Fruit fly (Drosophila melanogaster): ENCODE measurements around the gene CG11068.

The CG11068 gene

DNA sequence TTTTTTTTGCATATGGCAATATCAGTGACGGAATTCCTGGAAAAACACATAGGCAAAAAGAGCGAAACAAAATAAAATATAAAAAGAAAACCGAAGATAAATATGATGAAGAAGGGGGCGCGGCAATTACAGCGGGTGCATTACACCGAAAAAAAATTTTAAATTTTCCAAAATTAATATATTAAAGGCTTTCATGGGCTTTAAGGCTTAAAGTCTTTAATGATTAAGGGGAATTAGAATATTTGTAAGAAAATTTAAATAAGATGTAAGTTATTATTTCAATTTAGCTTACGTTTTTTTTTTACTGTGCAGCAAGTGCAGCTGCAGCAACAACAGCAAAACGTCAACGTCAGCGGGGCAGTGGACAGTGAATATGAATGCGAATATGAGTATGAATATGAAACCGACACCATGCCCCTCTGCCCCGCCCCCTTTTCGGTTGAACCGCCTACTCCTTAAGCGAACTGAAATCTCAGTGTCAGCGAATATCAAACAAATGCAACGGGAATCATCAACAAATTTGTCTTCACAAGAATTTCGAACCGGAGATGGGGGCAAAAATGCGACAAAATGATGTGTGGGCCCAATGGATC is 17.5 kb downstream of the CG11068 start (continued):
- peak; percentile 57 for TF ChIP-seq esn (GFP tag; optimal IDR thresholded peaks at IDR 0.05)
- peak; percentile 46 for TF ChIP-seq cyc (GFP tag; optimal IDR thresholded peaks at IDR 0.05)
- peak; percentile 17 for TF ChIP-seq CG9139 (GFP tag; optimal IDR thresholded peaks at IDR 0.05)
- TF ChIP-seq Lpt (GFP tag; optimal IDR thresholded peaks at IDR 0.05), result peak; percentile 38
- TF ChIP-seq Sox14 (GFP tag; optimal IDR thresholded peaks at IDR 0.05), result peak; percentile 30
- TF ChIP-seq fd59A (GFP tag; optimal IDR thresholded peaks at IDR 0.05), result peak; percentile 32
- TF ChIP-seq vri (GFP tag; optimal IDR thresholded peaks at IDR 0.05), result no peak
- peak; percentile 43 for TF ChIP-seq Hr4 (GFP tag; optimal IDR thresholded peaks at IDR 0.05)
- TF ChIP-seq CG16779 (tag; optimal IDR thresholded peaks at IDR 0.05), result no peak

- TF ChIP-seq ss (GFP tag; optimal IDR thresholded peaks at IDR 0.05) (no peak), Sox102F (GFP tag; optimal IDR thresholded peaks at IDR 0.05) (peak; percentile 27), Eip78C (GFP tag) (peak; percentile 42), net (GFP tag; optimal IDR thresholded peaks at IDR 0.05) (no peak), CG6163 (GFP tag; IDR thresholded peaks at IDR 0.05) (0 out of 3 replicates have a peak, but pooled peaks have one; percentile 20), Blimp-1 (GFP tag; optimal IDR thresholded peaks at IDR 0.05) (peak; percentile 47), CG10631 (GFP tag; optimal IDR thresholded peaks at IDR 0.05) (no peak), Met (GFP tag; optimal IDR thresholded peaks at IDR 0.05) (peak; percentile 22), CG3919 (GFP tag; optimal IDR thresholded peaks at IDR 0.05) (no peak), vri (GFP tag; optimal IDR thresholded peaks at IDR 0.05) (peak; percentile 80), cyc (GFP tag; optimal IDR thresholded peaks at IDR 0.05) (no peak), CG11762 (GFP tag; optimal IDR thresholded peaks at IDR 0.05; ENCODE audit: insufficient read depth) (no peak), CG1621 (tag; optimal IDR thresholded peaks at IDR 0.05) (no peak)
Measured at dm6 chrX:13980271-13980670, 25.2 kb downstream of the CG11068 start.

DNA sequence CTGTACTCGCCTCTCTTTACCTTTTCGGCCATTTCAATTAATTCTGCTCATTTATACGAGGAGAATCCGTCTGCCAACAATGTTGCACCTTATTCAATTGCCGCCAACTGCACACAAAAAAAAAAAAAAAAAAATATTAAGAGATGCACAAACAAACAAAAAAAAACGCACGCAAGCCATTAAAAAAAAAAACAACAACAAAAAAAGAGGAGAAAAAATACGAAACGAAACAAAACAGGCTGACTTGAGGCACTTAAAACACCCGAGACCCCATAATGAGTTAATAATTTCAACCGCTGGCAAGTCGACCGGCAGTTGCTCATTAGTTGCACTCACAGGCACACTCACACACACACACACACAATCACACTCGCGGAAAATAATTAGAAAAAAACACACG is 28.0 kb downstream of the CG11068 start:
- peak; percentile 75 for TF ChIP-seq eg (GFP tag; IDR thresholded peaks at IDR 0.05)
- peak; percentile 3 for TF ChIP-seq dsx (GFP tag; optimal IDR thresholded peaks at IDR 0.05; ENCODE audit: poor library complexity, severe bottlenecking)
- no peak for TF ChIP-seq Ets21C (GFP tag; optimal IDR thresholded peaks at IDR 0.05)
- TF ChIP-seq Eip78C (GFP tag), result peak; percentile 37
- peak; percentile 44; the same call in 2 of the 3 replicates for TF ChIP-seq CG8119 (GFP tag; IDR thresholded peaks at IDR 0.05)
- TF ChIP-seq CG4318 (GFP tag; optimal IDR thresholded peaks at IDR 0.05), result no peak
- peak; percentile 49; the same call in 1 of the 3 replicates for TF ChIP-seq CG6163 (GFP tag; IDR thresholded peaks at IDR 0.05)

DNA sequence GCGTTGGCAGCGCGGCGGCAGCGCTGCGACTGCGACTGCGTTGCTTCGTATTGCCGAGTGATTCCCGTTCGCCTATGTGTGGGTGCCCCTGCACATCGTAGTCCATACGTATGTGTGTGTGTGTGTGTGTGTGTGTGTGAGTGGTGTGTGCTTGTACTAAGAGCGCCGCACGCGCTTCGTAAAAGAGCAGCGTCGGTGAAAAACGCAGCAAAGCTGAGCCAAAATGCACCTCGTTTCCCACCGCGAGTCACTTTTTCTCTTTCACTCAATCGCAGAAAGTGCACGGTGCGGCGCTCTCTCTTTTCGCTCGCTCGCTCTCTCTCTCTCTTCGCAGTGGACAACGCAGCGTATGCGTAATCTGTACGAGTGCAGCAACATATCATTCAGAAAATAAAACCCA is 31.5 kb downstream of the CG11068 start:
- no peak for TF ChIP-seq Blimp-1 (GFP tag; optimal IDR thresholded peaks at IDR 0.05)
- TF ChIP-seq CG11902 (GFP tag; optimal IDR thresholded peaks at IDR 0.05), result no peak
- peak; percentile 56 for TF ChIP-seq spab (GFP tag; optimal IDR thresholded peaks at IDR 0.05)
- TF ChIP-seq eg (GFP tag; IDR thresholded peaks at IDR 0.05), result peak; percentile 84; the same call in 2 of the 3 replicates
- peak; percentile 43 for TF ChIP-seq vri (GFP tag; optimal IDR thresholded peaks at IDR 0.05)
- TF ChIP-seq Eip78C (GFP tag), result peak; percentile 77
- TF ChIP-seq net (GFP tag; optimal IDR thresholded peaks at IDR 0.05), result peak; percentile 4
- TF ChIP-seq CG8119 (GFP tag; IDR thresholded peaks at IDR 0.05), result peak; percentile 77
- TF ChIP-seq CG6808 (GFP tag; optimal IDR thresholded peaks at IDR 0.05), result peak; percentile 66
- no peak for TF ChIP-seq CG31627 (GFP tag; optimal IDR thresholded peaks at IDR 0.05)
- no peak for TF ChIP-seq Ets21C (GFP tag; optimal IDR thresholded peaks at IDR 0.05)
- no peak for TF ChIP-seq Sox102F (GFP tag; optimal IDR thresholded peaks at IDR 0.05)
- TF ChIP-seq dac (GFP tag; optimal IDR thresholded peaks at IDR 0.05), result peak; percentile 30
- peak; percentile 80 for TF ChIP-seq CG15336 (GFP tag; IDR thresholded peaks at IDR 0.05)
- TF ChIP-seq CG4318 (GFP tag; optimal IDR thresholded peaks at IDR 0.05), result no peak
- peak; percentile 11 for TF ChIP-seq svp (GFP tag)
- no peak for TF ChIP-seq CG10631 (GFP tag; optimal IDR thresholded peaks at IDR 0.05)
- peak; percentile 44 for TF ChIP-seq Met (GFP tag; optimal IDR thresholded peaks at IDR 0.05)
- peak; percentile 63 for TF ChIP-seq CG6854 (GFP tag; optimal IDR thresholded peaks at IDR 0.05)
- no peak for TF ChIP-seq Eip75B (GFP tag; optimal IDR thresholded peaks at IDR 0.05)
- TF ChIP-seq CG11762 (GFP tag; optimal IDR thresholded peaks at IDR 0.05; ENCODE audit: insufficient read depth), result no peak
- TF ChIP-seq CG9139 (GFP tag; optimal IDR thresholded peaks at IDR 0.05), result peak; percentile 64
- TF ChIP-seq fd59A (GFP tag; optimal IDR thresholded peaks at IDR 0.05), result no peak
- TF ChIP-seq Sox15 (GFP tag; optimal IDR thresholded peaks at IDR 0.05), result no peak
- peak; percentile 46 for TF ChIP-seq dsx (GFP tag; optimal IDR thresholded peaks at IDR 0.05; ENCODE audit: poor library complexity, severe bottlenecking)
- no peak for TF ChIP-seq Lpt (GFP tag; optimal IDR thresholded peaks at IDR 0.05)
- no peak for TF ChIP-seq Smox (GFP tag; optimal IDR thresholded peaks at IDR 0.05)
- peak; percentile 57 for TF ChIP-seq Ets96B (tag; optimal IDR thresholded peaks at IDR 0.05)
- peak; percentile 82; the same call in 2 of the 3 replicates for TF ChIP-seq CG6163 (GFP tag; IDR thresholded peaks at IDR 0.05)
- TF ChIP-seq CG6276 (GFP tag; optimal IDR thresholded peaks at IDR 0.05), result peak; percentile 72
- no peak for TF ChIP-seq pdm3 (GFP tag; optimal IDR thresholded peaks at IDR 0.05)
- no peak for TF ChIP-seq salr (GFP tag; optimal IDR thresholded peaks at IDR 0.05)
- peak; percentile 3 for TF ChIP-seq achi (GFP tag; optimal IDR thresholded peaks at IDR 0.05)
